Fruit fly (Drosophila melanogaster) S2 (cell line): Measurements from ENCODE around the gene CG6678.

Experiments used
- CG8478 ChIP-seq: fragments of >200 bp; optimal IDR thresholded peaks from 2 replicates; lab custom pipeline; 2018
- CTCF ChIP-seq, 2 experiments: fragments of >200 bp; optimal IDR thresholded peaks; 2 replicates each; lab custom pipeline; 2018

Gene CG6678

DNA sequence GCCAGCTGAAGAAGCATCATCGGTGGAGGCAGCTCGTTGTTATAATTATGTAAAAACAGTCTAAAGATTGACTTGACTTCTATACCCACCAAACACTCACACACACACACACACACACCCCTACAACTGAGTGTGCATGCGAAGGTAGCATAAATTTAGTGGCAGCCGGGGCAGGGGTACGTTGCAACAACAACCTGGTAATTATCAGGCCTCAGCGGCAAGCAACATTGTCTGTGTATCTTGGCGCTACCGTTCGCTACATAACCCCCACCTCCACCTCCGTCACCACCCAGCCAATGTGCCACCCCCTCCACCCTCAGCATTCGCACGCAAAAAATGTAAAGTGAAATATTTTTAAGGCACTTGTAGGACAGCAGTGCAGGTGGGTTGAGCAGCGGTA is 30.2 kb downstream of the CG6678 start:
- no peak for TF ChIP-seq CTCF (optimal IDR thresholded peaks at IDR 0.05; lab: Kevin White, UChicago)
- TF ChIP-seq CG8478: no peak

DNA sequence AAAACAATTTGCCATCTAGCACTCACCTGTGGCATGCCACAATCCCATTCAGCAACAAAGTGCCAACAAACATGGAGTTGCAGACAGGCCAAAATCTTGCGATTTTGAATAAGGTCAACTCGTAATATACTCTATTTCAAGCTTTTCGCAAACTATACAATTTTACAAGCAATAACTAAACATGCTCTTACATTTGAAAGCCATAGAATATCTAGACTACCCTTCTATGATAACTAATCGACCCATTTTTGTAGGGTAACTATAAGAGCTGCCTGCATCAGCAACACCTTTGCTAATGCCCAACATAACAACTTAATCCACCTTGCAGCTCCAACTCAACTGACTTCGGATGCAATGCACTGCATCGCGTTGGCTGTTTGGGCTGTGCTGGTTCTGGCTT is 33.7 kb downstream of the CG6678 start:
- TF ChIP-seq CG8478 (no peak), CTCF (optimal IDR thresholded peaks at IDR 0.05; lab: Kevin White, UChicago) (no peak)

DNA sequence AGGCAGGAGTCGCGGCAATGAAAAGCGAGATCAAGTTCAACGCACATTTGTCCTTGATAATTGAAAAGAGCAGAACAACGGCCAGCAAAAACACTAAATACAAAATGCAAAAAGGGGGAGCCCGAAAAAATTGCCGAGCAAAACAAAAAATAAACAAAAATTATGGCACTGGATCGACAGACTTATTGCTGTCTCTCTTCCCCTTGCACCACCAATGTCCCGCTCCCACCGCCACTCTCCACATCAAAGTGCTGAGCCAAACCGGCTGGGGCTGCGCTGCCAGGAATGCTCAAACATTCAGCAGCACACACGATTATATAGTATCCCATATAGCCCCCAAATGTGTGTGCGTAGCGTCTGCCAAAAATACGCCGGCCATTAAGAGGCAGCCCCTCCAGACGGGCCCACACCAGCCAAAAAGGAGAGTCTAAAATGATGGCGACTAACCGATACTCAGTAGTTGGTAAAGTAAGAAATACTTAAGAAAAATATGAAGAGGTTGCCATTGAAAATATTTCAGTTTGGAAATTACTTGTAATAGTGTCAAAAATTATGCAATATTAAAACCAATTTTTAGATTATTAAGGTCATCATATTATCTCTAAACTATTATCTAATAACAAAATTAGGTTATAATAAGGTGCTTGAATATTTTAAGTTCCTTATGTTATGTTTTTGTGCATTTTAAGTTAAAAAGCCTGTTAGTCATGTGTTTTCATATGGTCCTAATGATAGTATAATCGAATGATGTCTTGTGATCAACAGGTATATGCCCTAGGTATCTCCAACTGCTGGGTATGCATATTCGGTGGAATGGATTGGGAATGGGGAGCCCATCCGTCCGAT is 34.8 kb downstream of the CG6678 start:
- no peak for TF ChIP-seq CTCF (optimal IDR thresholded peaks at IDR 0.05; lab: Kevin White, UChicago)
- TF ChIP-seq CG8478: no peak

DNA sequence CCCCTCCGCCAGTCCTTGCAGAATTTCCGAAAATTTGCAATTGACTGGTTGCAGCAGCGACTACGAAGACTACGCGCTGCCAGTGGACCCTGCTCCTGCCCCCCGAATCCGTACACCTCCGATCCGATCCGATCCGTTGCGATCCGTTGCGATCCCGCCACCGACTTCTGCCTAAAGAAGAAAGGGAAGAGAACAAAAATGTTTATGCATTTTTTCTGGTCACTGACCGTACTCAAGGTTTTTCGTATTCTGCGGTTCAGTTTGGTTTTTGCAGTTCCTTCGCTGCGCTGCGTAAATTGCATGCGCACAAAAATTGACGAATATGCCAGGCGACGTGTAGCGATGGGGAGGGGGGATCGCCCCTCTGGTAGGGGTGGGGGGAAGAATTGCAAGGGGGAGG is 35.4 kb downstream of the CG6678 start:
- TF ChIP-seq CG8478 (no peak), CTCF (optimal IDR thresholded peaks at IDR 0.05; lab: Kevin White, UChicago) (no peak)

DNA sequence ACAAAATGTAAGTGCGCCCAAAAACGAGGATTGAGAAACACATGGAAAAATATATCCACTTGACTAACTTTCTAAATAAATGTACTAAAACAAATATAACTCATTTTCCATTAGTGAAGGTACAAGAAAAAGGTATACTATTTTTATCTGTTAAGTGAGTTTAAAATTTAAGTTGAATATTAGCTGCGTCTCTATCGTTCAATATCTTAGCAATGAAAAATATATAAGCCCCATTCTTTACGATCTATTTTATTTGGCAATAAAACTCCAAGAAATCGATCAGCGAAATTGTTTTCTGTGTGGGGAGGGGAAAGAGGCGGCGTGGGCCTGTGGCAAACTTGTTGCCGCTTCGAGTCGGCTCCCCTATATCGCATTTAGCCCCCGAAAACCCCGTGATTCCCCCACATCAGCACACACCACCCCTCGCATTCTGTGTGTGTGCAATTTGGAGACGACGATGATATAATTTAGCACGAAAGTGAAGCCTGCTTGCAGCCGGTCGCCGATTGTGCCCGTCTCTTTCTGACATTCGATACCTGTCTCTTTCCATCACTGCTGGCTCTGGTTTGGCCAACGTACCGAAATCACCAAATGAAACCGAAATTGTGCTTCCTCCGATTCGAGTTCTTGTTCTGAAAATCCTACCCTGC is 36.0 kb downstream of the CG6678 start:
- TF ChIP-seq CG8478 (no peak), CTCF (optimal IDR thresholded peaks at IDR 0.05; lab: Kevin White, UChicago) (no peak)

DNA sequence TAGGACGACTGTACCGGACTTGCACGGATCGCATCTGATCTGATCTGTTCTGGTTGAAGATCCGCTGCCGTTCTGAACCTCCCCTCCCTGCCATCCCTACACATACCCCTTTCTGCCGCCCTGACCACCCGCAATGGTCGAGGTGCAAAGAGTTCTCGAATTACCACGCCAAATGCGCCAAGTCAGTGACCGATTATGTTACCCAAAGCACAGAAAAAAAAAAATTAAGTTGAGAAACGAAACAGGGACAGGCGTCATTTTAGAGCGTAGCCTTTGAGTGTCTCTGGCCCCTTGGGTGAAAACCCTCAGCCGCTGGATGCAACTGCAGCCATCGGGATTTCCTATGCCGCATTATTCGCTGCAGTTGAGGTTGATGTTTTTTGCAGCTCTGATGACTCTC is 36.9 kb downstream of the CG6678 start:
- no peak for TF ChIP-seq CG8478

DNA sequence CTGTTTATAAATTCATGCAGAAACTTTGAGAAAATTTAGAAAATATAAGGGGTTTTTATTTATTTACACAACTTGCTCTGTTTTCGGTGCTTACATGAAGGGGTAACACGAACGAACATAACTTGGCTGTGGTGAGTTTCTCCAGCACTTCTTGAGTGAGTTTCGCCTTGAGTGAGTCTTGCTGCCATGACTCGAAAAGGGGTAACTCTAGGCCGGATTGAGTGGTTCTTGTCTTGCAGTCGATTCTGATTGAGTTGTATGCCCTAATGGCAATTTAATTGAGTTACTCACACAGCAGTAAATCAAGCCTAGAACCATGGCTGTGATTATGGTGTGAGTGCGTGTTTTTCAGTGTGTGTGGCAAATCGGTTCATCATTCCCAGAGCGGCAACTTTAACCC is 41.4 kb downstream of the CG6678 start:
- TF ChIP-seq CG8478: no peak
- TF ChIP-seq CTCF (optimal IDR thresholded peaks at IDR 0.05; lab: Kevin White, UChicago): no peak

DNA sequence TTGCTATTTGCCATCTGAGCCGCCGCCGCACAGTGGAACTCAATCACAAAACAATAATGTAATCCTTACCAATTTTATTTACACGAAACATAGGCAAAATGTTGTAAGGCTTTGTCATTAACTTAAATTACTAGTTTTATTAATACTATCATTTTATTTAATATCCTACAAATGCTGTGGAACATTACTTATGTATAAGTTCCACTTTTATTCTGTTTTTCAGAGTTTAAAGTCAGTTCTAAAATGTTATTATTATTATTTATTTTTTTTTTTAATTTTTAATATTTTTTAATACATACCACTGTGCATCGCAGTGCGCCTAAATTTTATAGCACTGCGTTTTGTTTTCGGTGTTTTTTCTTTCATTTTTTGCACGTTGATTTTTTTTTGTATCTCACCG is 44.5 kb downstream of the CG6678 start:
- TF ChIP-seq CTCF (optimal IDR thresholded peaks at IDR 0.05; lab: Kevin White, UChicago) (no peak), CG8478 (no peak)

DNA sequence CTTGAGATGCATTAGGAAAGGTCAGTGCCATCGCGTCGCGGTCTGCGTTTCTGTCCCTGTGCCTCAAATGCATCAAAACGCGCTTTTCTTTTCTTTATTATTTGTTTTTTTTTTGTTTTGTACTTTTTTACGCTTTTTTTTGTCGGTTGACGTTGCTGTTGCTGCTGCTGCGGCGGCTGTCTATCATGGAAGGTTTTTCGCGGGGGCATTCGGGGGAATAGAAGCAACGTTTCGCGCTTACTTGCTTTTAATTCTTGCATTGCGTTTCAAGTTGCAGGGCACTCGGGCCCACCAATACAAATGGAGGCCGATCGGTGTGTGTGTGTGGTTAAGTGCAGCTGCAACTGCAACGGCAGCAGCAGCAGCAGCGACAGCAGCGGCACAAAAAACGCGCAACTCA is 47.1 kb downstream of the CG6678 start:
- TF ChIP-seq CTCF (optimal IDR thresholded peaks at IDR 0.05; lab: Kevin White, UChicago) (no peak), CG8478 (no peak)

DNA sequence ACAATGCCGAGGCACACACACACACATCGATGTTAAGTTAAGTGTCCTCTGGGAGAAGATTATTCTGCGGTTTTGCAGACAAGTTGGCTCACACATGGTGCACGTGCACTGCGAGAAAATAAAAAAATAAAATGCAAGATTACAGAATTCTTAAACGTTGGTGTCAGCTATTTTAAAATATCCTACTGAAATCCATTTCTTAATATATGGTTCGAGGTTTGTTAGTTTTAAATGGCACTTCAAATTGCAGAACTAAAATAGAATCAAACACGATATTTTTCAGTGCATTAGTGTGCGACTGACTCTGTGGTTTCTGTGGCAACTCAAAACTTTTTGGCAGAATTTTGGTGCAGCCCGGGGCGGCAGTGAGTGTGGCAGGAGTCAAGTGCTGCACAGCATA is 48.4 kb downstream of the CG6678 start:
- no peak for TF ChIP-seq CG8478
- TF ChIP-seq CTCF (optimal IDR thresholded peaks at IDR 0.05; lab: Kevin White, UChicago): no peak

DNA sequence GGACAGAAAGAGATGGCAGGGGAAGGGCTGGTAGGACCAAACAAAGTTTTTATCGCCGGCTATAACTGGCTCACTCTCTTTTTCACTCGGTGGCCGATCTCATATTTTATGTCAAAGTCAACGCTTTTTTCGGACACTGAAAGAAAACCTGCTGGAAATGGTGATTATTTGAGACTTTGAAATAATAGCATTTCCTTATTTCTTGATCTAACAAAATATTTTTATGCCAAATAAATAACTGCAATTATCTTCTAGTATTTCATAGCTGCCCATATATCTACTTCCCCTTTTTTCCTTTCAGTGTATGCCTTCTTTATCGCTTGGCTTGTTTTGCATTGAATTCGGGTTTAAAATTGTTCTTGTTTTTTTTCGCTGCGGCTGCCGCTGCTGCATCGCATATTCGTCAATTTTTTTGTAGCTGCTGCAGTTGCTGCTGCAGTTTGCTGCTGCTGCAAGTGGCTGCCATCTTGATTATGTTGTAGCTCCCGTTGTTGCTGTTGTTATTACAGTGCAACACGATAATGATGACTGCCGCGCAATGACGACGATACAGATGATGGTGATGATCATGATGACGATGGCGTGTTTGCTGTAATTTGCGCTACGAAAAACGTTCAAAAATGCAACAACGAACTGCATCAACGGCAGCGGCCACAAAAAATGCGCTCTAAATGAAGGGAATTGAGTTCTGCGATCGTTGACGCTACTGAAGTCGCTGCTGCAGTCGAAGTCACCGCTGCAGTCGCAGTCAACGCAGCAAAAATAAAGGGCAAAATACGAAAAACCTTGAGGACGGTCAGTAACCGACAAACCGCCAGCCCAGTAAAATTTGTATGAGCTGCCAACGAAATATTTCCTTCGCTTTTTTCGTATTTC is 50.5 kb downstream of the CG6678 start:
- TF ChIP-seq CG8478 (no peak), CTCF (optimal IDR thresholded peaks at IDR 0.05; lab: Kevin White, UChicago) (no peak)

DNA sequence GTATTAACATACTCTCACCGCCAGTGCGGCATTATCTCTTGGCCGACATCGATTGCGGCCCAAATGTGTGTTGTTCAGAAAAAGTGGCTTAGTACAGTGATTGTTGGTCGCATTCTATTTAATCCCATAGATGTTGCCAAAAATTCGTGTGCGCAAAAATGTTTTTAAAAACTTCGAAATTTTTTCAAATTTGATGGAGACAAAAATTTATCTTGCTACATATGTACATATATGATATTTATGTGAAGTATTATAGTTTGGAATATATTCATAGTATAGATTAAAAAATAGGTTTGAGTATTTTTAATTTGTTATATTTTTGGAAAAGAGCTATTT is 51.1 kb downstream of the CG6678 start:
- TF ChIP-seq CTCF (optimal IDR thresholded peaks at IDR 0.05; lab: Kevin White, UChicago) (no peak), CG8478 (no peak)

DNA sequence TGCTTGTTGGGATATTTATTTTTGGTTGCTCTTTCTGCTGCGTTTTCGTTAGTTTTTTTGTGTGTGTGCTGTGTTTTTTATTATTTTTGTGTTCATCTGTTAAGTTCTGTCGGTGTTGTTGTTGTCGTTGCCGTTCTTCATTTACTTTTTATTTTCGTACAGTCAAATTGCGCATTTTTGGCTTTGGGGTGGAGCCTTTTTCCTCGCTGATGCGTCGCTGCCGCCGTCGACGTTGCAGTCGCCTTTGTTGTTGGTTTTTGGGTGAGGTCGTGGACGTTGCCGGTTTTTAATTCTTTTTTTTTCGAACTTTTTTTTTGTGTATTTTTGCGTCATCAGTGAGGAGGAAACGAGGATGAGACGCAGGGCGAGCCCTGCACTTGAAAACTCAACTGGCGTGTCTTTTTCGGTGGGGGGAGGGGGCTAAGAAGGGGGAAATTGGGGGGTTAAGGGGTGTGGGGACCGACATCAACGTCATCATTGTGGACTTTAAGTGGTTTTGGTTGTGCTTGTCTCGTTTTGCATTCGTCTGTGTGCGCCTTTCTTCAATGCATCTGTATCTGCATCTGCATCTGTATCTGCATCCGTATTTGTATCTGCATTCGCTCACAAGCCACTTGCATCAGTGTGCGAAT is 51.8 kb downstream of the CG6678 start:
- no peak for TF ChIP-seq CTCF (optimal IDR thresholded peaks at IDR 0.05; lab: Kevin White, UChicago)
- no peak for TF ChIP-seq CG8478

DNA sequence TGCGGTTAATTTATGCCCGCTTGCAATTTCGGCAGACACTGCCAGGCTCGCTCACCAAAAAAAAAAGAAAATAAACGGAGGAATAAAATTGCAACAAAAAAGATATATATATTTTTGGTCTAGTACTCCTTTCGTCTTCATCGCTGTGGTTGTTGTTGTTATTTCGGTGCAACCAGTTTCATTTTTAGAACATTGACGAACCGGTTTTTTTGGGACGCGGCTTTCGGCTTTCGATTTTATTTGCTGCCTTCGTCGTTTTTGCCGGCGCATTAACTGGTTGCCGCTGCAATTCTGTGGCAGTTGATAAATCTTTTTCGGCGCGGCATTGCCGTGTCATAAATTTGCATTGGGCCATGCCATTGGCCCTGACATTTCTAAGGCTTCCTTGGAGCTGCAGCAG is 52.3 kb downstream of the CG6678 start:
- no peak for TF ChIP-seq CG8478
- no peak for TF ChIP-seq CTCF (optimal IDR thresholded peaks at IDR 0.05; lab: Kevin White, UChicago)

DNA sequence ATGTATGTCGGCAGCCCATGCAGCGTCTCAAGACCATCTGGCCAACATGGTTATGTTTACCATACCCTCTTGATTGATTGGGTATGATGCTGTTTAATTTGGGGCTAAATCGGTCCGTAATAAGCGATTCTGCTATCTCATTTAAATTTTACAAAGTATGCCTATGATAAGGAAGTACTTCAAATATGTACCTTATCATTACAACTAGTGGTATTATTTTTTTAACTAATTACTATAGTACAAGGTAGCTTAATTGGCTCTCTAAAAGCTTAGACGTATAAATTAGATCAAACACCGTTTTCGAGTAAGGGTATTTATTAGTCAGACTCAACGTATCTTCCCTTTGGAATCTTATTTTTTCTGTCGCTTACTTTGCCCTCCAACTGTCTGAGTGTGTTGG is 53.3 kb downstream of the CG6678 start:
- TF ChIP-seq CG8478: no peak
- no peak for TF ChIP-seq CTCF (optimal IDR thresholded peaks at IDR 0.05; lab: Kevin White, UChicago)
